Worm (Caenorhabditis elegans): ENCODE data around the gene popl-7.
A peak's percentile ranks its signal among the peaks of the same experiment; 100 is the strongest.

Gene popl-7

DNA sequence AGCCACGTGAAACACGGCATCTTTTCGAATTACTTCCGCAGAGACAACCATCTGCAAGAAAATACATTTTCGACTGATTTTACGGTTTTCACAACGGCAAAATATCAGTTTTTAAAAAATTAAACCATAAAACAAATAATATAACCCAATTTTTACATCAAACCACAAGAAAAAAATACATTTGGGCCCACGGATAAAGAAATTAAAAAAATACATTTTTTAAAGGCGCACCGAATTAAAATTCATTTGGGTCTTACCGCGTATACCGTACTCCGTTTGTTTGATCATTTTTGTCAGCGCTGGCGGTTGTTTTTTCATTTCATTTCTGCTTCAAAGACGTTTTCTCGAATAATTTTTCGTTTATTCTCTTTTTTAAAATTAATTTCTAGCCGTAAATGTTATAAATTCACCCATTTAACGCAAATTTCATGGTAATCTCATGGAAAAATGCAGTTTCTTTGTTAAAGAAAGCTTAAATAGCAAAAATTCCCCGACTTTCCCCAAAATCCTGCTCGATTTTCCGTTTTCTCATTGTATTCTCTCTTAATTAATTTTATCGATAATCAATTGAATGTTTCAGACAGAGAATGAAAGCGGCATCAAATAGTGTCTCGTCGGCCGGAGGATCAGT, 17.2 kb upstream of the popl-7 start, which contains the start of the genes rec-8 and mex-5 (continued):
- TF ChIP-seq unc-62 (GFP tag; optimal IDR thresholded peaks at IDR 0.05), result no peak
- no peak for TF ChIP-seq nfya-2 (GFP tag; IDR thresholded peaks at IDR 0.05)
- no peak for TF ChIP-seq ama-1 (optimal IDR thresholded peaks at IDR 0.05)
- TF ChIP-seq ama-1 (GFP tag; optimal IDR thresholded peaks at IDR 0.05), result no peak
- peak; percentile 98 for TF ChIP-seq F33H1.4 (GFP tag; IDR thresholded peaks at IDR 0.05)
- TF ChIP-seq F23B12.7 (tag; optimal IDR thresholded peaks at IDR 0.05; ENCODE audit: insufficient read depth), result no peak
- TF ChIP-seq ccch-3 (GFP tag; optimal IDR thresholded peaks at IDR 0.05), result no peak
- no peak for TF ChIP-seq egl-44 (GFP tag; IDR thresholded peaks at IDR 0.05)
- TF ChIP-seq sptf-2 (GFP tag; optimal IDR thresholded peaks at IDR 0.05), result no peak
- no peak for TF ChIP-seq aptf-3 (GFP tag; IDR thresholded peaks at IDR 0.05)
- no peak for TF ChIP-seq atf-7 (tag; optimal IDR thresholded peaks at IDR 0.05)
- peak; percentile 94 for TF ChIP-seq ceh-91 (GFP tag; IDR thresholded peaks at IDR 0.05)
- TF ChIP-seq lir-1 (GFP tag; conservative IDR thresholded peaks at IDR 0.05), result peak; percentile 7; the same call in 1 of the 2 replicates
- TF ChIP-seq ztf-28 (GFP tag; IDR thresholded peaks at IDR 0.05), result no peak
- TF ChIP-seq ekl-4 (GFP tag; IDR thresholded peaks at IDR 0.05), result peak; percentile 64; the same call in 1 of the 2 replicates
- no peak for TF ChIP-seq F22D6.2 (tag; optimal IDR thresholded peaks at IDR 0.05)
- no peak for TF ChIP-seq F52B5.7 (tag; optimal IDR thresholded peaks at IDR 0.05)
- peak; percentile 40; the same call in 1 of the 2 replicates for TF ChIP-seq mcd-1 (GFP tag; IDR thresholded peaks at IDR 0.05)
- peak in 2 of 3 experiments; percentile 55 to 84 for TF ChIP-seq lin-35 (GFP tag; optimal IDR thresholded peaks at IDR 0.05)
- peak; percentile 28 for TF ChIP-seq snpc-4 (GFP tag; optimal IDR thresholded peaks at IDR 0.05)
- TF ChIP-seq snpc-4 (tag; optimal IDR thresholded peaks at IDR 0.05), result peak in 2 of 4 experiments; percentile 43 to 78
- TF ChIP-seq attf-5 (GFP tag; optimal IDR thresholded peaks at IDR 0.05), result no peak
- 0 out of 2 replicates have a peak, but pooled peaks have one; percentile 52 for TF ChIP-seq ztf-25 (GFP tag; IDR thresholded peaks at IDR 0.05)
- TF ChIP-seq nfya-1 (tag; optimal IDR thresholded peaks at IDR 0.05; ENCODE audit: borderline replicate concordance, insufficient read depth), result no peak
- TF ChIP-seq ceh-58 (GFP tag; IDR thresholded peaks at IDR 0.05), result no peak
- no peak for TF ChIP-seq nfyb-1 (GFP tag; IDR thresholded peaks at IDR 0.05)
- TF ChIP-seq egrh-3 (GFP tag; IDR thresholded peaks at IDR 0.05), result no peak
- no peak for TF ChIP-seq nhr-179 (tag; optimal IDR thresholded peaks at IDR 0.05)
- no peak for TF ChIP-seq ZK185.1 (tag; optimal IDR thresholded peaks at IDR 0.05; ENCODE audit: poor library complexity, severe bottlenecking)
- no peak for TF ChIP-seq F55B11.4 (tag; optimal IDR thresholded peaks at IDR 0.05; ENCODE audit: borderline replicate concordance, insufficient read depth)
- no peak for TF ChIP-seq K12H6.12 (tag; optimal IDR thresholded peaks at IDR 0.05)
- peak; percentile 57; the same call in 1 of the 2 replicates for TF ChIP-seq dox-1 (GFP tag; IDR thresholded peaks at IDR 0.05)
- TF ChIP-seq ceh-79 (tag; optimal IDR thresholded peaks at IDR 0.05), result no peak
- no peak for TF ChIP-seq lin-40 (tag; optimal IDR thresholded peaks at IDR 0.05)
- TF ChIP-seq C17E4.6 (GFP tag; IDR thresholded peaks at IDR 0.05), result peak; percentile 81
- no peak for TF ChIP-seq hmg-20 (GFP tag; IDR thresholded peaks at IDR 0.05)
- no peak for TF ChIP-seq B0261.1 (tag; optimal IDR thresholded peaks at IDR 0.05)
- TF ChIP-seq K11D2.4 (GFP tag; IDR thresholded peaks at IDR 0.05), result no peak
- TF ChIP-seq zfh-2 (GFP tag; conservative IDR thresholded peaks at IDR 0.05), result no peak
- TF ChIP-seq pbrm-1 (GFP tag; IDR thresholded peaks at IDR 0.05), result no peak; the same call in 1 of the 2 replicates
- no peak for TF ChIP-seq B0035.1 (tag; optimal IDR thresholded peaks at IDR 0.05)
- peak; percentile 84 for TF ChIP-seq B0019.2 (GFP tag; conservative IDR thresholded peaks at IDR 0.05)
- no peak for TF ChIP-seq lag-1 (GFP tag; IDR thresholded peaks at IDR 0.05)

Measured in whole organism, young adult.